Worm (Caenorhabditis elegans): ENCODE measurements around the gene fbxc-52.

fbxc-52 gene

DNA sequence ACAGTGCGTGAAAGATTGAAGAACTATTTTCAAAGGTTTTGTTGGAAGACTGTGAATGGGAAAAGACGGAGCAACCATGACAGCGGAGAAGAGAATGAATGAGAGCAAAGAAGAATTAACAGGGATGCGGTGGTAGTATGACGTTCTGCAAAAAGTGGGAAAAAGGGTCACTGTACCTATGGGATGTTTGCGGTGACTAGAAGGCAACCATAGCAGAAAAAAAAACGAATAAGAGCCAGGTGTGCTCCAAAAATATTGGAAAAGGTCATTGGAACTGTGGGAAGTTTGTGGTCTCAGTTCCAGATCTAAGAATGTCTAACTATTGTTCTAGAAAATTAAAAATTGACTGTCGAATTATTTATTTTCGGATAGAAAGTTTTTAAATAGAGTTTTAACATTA, 31.7 kb downstream of the fbxc-52 start, which contains the start of gene fbxb-90:
TSS of gene fbxb-90 (minus strand) at position 101 of the 400 bp plus-strand sequence.
- TF ChIP-seq bed-3 (GFP tag; optimal IDR thresholded peaks at IDR 0.05) (no peak), cnd-1 (tag; optimal IDR thresholded peaks at IDR 0.05) (no peak), ztf-11 (tag; optimal IDR thresholded peaks at IDR 0.05) (no peak), elt-3 (tag; optimal IDR thresholded peaks at IDR 0.05) (no peak), nhr-76 (tag; optimal IDR thresholded peaks at IDR 0.05) (no peak), nhr-237 (tag; optimal IDR thresholded peaks at IDR 0.05) (no peak), mep-1 (tag; optimal IDR thresholded peaks at IDR 0.05) (no peak), hlh-1 (tag; optimal IDR thresholded peaks at IDR 0.05) (no peak), lin-32 (GFP tag; optimal IDR thresholded peaks at IDR 0.05) (no peak), sem-2 (GFP tag; optimal IDR thresholded peaks at IDR 0.05) (no peak), lsy-2 (tag; optimal IDR thresholded peaks at IDR 0.05) (no peak), ces-1 (GFP tag; optimal IDR thresholded peaks at IDR 0.05) (no peak), sptf-1 (tag; optimal IDR thresholded peaks at IDR 0.05) (no peak), nhr-2 (tag; optimal IDR thresholded peaks at IDR 0.05) (no peak), zip-8 (tag; optimal IDR thresholded peaks at IDR 0.05) (no peak), unc-39 (tag; optimal IDR thresholded peaks at IDR 0.05) (no peak), mls-2 (tag; optimal IDR thresholded peaks at IDR 0.05) (no peak)

ce11 chrII:3750685-3751084, 33.6 kb downstream of the fbxc-52 start, which contains the start of gene fbxb-91:
fbxb-91 (minus strand) TSS chrII:3750785.
- TF ChIP-seq ztf-11 (tag; optimal IDR thresholded peaks at IDR 0.05), result no peak
- TF ChIP-seq M03D4.4 (tag; optimal IDR thresholded peaks at IDR 0.05), result no peak
- no peak for TF ChIP-seq elt-1 (tag; optimal IDR thresholded peaks at IDR 0.05; ENCODE audit: borderline replicate concordance, insufficient read depth)
- no peak for TF ChIP-seq mep-1 (tag; optimal IDR thresholded peaks at IDR 0.05)
- no peak for TF ChIP-seq elt-3 (tag; optimal IDR thresholded peaks at IDR 0.05)
- TF ChIP-seq tbx-8 (GFP tag; optimal IDR thresholded peaks at IDR 0.05), result no peak
- TF ChIP-seq ham-2 (GFP tag; optimal IDR thresholded peaks at IDR 0.05), result no peak
- TF ChIP-seq pha-4 (tag; optimal IDR thresholded peaks at IDR 0.05), result no peak
- no peak for TF ChIP-seq cnd-1 (tag; optimal IDR thresholded peaks at IDR 0.05)
- no peak for TF ChIP-seq nhr-237 (tag; optimal IDR thresholded peaks at IDR 0.05)
- no peak for TF ChIP-seq lin-32 (GFP tag; optimal IDR thresholded peaks at IDR 0.05)
- TF ChIP-seq bed-3 (GFP tag; optimal IDR thresholded peaks at IDR 0.05), result no peak
- no peak for TF ChIP-seq mls-2 (tag; optimal IDR thresholded peaks at IDR 0.05)
- TF ChIP-seq nhr-12 (tag; optimal IDR thresholded peaks at IDR 0.05), result no peak
- no peak for TF ChIP-seq unc-62 (GFP tag; optimal IDR thresholded peaks at IDR 0.05)
- no peak for TF ChIP-seq nhr-76 (tag; optimal IDR thresholded peaks at IDR 0.05)
- TF ChIP-seq lsy-2 (tag; optimal IDR thresholded peaks at IDR 0.05), result no peak

DNA sequence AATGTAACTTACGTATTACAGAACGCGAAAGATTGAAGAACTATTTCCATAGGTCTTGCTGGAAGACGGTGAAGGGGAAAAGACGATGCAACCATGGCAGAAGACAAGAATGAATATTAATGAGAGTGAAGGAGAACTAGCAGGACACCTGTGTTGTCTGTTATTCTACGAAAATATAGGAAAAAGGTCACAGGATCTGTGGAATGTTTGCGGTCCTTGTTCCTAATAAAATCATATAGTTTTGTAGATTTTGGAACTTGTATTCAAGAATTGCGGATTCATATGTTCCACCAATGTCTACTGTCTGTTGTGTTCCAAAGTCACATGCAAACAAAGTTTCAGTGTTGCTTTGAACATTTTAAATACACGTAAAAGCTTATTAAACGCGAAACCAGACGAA, 35.1 kb downstream of the fbxc-52 start, which contains the start of gene sdz-11:
TSS of gene sdz-11 (minus strand) at position 101 of the 400 bp plus-strand sequence.
- TF ChIP-seq nhr-237 (tag; optimal IDR thresholded peaks at IDR 0.05), result no peak
- TF ChIP-seq elt-3 (tag; optimal IDR thresholded peaks at IDR 0.05), result no peak
- TF ChIP-seq pha-4 (tag; optimal IDR thresholded peaks at IDR 0.05), result no peak
- no peak for TF ChIP-seq snpc-4 (tag; optimal IDR thresholded peaks at IDR 0.05)
- no peak for TF ChIP-seq drap-1 (GFP tag; optimal IDR thresholded peaks at IDR 0.05)
- TF ChIP-seq ces-1 (GFP tag; optimal IDR thresholded peaks at IDR 0.05), result no peak

- TF ChIP-seq tbx-8 (GFP tag; optimal IDR thresholded peaks at IDR 0.05) (no peak), M03D4.4 (tag; optimal IDR thresholded peaks at IDR 0.05) (no peak), nhr-28 (tag; optimal IDR thresholded peaks at IDR 0.05) (no peak), unc-39 (tag; optimal IDR thresholded peaks at IDR 0.05) (no peak), lsy-2 (tag; optimal IDR thresholded peaks at IDR 0.05) (no peak), unc-62 (GFP tag; optimal IDR thresholded peaks at IDR 0.05) (no peak), lin-32 (GFP tag; optimal IDR thresholded peaks at IDR 0.05) (no peak), pha-4 (tag; optimal IDR thresholded peaks at IDR 0.05) (no peak), nhr-76 (tag; optimal IDR thresholded peaks at IDR 0.05) (no peak), ceh-83 (GFP tag; optimal IDR thresholded peaks at IDR 0.05) (no peak), ceh-43 (GFP tag; optimal IDR thresholded peaks at IDR 0.05) (no peak)
Measured at ce11 chrII:3753598-3753997, 36.5 kb downstream of the fbxc-52 start, which contains the start of gene rcd-1. rcd-1 (plus strand) TSS chrII:3753898.

- TF ChIP-seq nhr-2 (tag; optimal IDR thresholded peaks at IDR 0.05) (no peak), blmp-1 (tag; optimal IDR thresholded peaks at IDR 0.05) (no peak), elt-1 (tag; optimal IDR thresholded peaks at IDR 0.05; ENCODE audit: borderline replicate concordance, insufficient read depth) (no peak), M03D4.4 (tag; optimal IDR thresholded peaks at IDR 0.05) (no peak), tbx-8 (GFP tag; optimal IDR thresholded peaks at IDR 0.05) (no peak), pha-4 (tag; optimal IDR thresholded peaks at IDR 0.05) (no peak), mls-2 (tag; optimal IDR thresholded peaks at IDR 0.05) (no peak), ham-2 (GFP tag; optimal IDR thresholded peaks at IDR 0.05) (no peak), snpc-4 (tag; optimal IDR thresholded peaks at IDR 0.05) (no peak), elt-3 (tag; optimal IDR thresholded peaks at IDR 0.05) (no peak), sptf-1 (tag; optimal IDR thresholded peaks at IDR 0.05) (no peak), sem-2 (GFP tag; optimal IDR thresholded peaks at IDR 0.05) (no peak), unc-39 (tag; optimal IDR thresholded peaks at IDR 0.05) (no peak), ceh-83 (GFP tag; optimal IDR thresholded peaks at IDR 0.05) (no peak), mep-1 (tag; optimal IDR thresholded peaks at IDR 0.05) (no peak), ztf-11 (tag; optimal IDR thresholded peaks at IDR 0.05) (no peak)
Measured at ce11 chrII:3757499-3757898, 40.4 kb downstream of the fbxc-52 start, which contains the start of gene srx-111. srx-111 (plus strand) TSS chrII:3757799.
